Worm (Caenorhabditis elegans): ENCODE results near the gene msp-63.

msp-63 gene

DNA sequence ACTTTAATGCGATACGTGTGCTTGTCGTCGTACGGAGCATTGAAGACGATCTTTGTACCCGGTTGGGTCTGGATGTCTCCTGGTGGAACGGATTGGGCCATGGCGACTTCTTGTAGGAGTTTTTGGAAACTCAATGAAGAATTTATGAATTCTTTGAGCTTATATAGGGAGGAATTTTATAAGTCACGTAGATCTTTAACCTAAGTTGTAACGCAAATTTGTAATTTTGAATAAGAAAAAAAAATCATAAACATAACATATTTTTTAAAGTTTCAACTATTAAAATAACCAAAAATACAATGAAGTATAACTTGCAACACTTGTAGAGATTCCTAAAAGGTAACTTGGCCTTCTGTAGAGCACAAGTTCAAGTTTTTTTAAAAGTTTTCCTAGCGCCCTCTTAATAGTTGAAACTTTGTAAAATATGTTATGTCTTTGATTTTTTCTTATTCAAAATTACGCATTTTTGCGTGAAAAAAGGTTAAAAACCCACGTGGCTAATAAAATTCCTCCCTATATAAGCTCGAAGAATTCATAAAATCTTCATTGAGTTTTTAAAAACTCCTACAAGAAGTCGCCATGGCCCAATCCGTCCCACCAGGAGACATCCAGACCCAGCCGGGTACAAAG is at the start of gene msp-63, which contains the start of gene msp-142:
Gene msp-63 (minus strand): TSS at position 101 of the 630 bp plus-strand sequence.
Gene msp-142 (plus strand): TSS at position 580 of the 630 bp plus-strand sequence.
- TF ChIP-seq W03F9.2 (tag; optimal IDR thresholded peaks at IDR 0.05) (no peak), dao-5 (tag; optimal IDR thresholded peaks at IDR 0.05) (no peak), him-1 (tag; optimal IDR thresholded peaks at IDR 0.05) (no peak)

DNA sequence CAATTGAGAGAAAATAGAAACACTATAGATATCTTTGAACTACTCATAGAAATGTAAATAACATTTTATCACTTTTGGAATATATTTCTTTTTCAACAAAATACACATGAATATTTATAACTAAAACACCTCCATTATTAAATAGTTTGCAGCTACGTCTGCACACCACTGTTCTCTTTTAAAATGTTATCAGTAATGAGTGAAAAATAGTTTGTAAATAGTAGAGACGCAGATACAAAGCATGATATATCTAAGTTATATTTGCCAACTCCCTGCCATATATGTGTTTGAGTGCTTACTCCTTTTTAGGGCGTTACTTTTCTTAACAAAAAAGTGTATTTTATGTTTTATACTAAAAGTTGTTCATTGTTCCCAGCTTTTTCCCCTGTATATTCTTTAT is 48.9 kb upstream of the msp-63 start:
- TF ChIP-seq him-1 (tag; optimal IDR thresholded peaks at IDR 0.05): no peak
- no peak for TF ChIP-seq W03F9.2 (tag; optimal IDR thresholded peaks at IDR 0.05)
- no peak for TF ChIP-seq dao-5 (tag; optimal IDR thresholded peaks at IDR 0.05)

DNA sequence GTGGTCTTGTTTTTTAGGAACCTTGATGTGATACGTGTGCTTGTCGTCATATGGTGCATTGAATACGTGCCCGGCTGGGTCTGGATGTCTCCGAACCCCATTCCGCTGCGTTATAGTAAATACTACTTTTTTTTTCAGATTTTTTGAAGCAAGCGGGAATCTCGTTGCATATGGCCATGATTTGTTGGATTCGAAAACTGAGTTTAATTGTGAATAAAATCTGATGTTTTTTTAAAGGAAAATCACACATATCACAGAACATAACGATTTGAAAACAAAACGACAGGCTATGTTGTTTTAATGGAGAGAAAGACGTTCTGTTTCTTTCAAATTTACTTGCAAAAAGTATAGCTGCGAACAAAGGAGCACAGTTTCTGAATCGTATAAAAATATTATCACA is 48.2 kb upstream of the msp-63 start, which contains the start of the genes ZK1248.17 and H41C03.3:
Gene ZK1248.17 (minus strand): TSS at position 101 of the 400 bp plus-strand sequence.
Gene H41C03.3 (plus strand): TSS at position 337 of the 400 bp plus-strand sequence.
- no peak for TF ChIP-seq him-1 (tag; optimal IDR thresholded peaks at IDR 0.05)
- TF ChIP-seq dao-5 (tag; optimal IDR thresholded peaks at IDR 0.05): no peak
- no peak for TF ChIP-seq W03F9.2 (tag; optimal IDR thresholded peaks at IDR 0.05)

DNA sequence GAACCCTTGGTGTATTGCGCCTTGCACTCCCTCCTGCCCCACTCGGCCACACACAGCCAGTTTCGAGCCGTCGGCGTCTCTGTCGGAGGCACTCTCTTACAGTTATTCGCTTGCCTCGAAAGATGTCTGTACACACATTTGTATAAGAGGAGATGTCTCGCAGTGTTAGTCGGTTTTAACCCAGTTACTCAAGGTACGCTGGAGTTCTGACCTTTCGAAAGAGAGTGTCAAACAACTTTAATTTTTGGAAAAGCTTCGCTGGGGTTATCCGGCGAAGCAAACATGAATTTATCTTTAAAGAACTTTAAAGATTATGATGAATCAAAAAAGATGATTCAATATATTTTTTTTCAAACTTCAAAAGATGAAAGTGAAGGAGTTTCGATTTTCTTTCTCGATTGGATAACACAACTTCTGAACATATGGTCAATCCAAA is 47.5 kb upstream of the msp-63 start:
- TF ChIP-seq him-1 (tag; optimal IDR thresholded peaks at IDR 0.05) (peak; percentile 99), W03F9.2 (tag; optimal IDR thresholded peaks at IDR 0.05) (peak; percentile 97), dao-5 (tag; optimal IDR thresholded peaks at IDR 0.05) (peak; percentile 92)

DNA sequence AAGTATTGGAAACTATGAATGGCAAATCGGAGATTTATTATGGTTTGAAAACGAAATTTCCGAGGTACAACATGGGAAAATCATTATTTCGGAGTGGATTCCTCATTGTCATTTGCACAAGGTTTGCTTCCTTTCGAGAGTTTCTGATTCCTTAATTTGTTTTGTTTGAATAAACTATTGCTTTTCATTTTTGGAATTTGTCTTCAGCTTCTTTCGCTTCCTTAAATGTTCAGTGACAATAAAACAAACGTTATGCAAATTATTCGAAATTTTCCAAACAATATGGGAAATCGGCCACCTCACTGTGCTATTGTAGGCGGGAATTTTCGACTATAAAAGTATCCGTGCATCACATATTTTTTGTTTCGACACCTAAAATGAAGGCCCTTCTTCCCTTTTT is 44.6 kb upstream of the msp-63 start, which contains the start of gene nep-25:
Gene nep-25 (plus strand): TSS at position 375 of the 400 bp plus-strand sequence.
- TF ChIP-seq W03F9.2 (tag; optimal IDR thresholded peaks at IDR 0.05): no peak
- TF ChIP-seq him-1 (tag; optimal IDR thresholded peaks at IDR 0.05): no peak
- no peak for TF ChIP-seq dao-5 (tag; optimal IDR thresholded peaks at IDR 0.05)

DNA sequence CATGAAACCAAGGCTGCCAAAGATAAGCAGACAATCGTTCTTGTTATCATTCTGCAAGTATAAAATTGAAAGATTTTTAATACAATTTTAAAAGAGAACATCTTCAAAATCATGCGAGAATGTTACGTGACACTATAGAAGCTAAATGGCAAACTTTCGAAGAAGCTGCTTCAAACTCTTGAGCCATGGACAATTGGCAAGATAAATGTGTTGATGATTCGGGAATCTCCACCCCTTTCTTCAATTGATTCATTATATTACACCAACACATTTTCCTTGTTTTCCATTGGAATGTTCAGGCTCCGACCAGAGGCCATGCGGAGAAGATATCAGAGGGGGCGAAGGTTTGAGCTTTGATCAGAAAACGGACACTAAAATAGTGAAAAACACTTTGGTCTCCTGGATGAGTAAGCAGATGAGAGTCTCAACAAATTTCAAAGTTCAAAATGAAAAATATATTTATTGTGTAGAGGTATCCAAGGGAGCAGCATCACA is 43.9 kb upstream of the msp-63 start, which contains the start of gene lec-5:
Gene lec-5 (minus strand): TSS at position 51 of the 495 bp plus-strand sequence.
- TF ChIP-seq dao-5 (tag; optimal IDR thresholded peaks at IDR 0.05) (no peak), W03F9.2 (tag; optimal IDR thresholded peaks at IDR 0.05) (no peak), him-1 (tag; optimal IDR thresholded peaks at IDR 0.05) (no peak)

DNA sequence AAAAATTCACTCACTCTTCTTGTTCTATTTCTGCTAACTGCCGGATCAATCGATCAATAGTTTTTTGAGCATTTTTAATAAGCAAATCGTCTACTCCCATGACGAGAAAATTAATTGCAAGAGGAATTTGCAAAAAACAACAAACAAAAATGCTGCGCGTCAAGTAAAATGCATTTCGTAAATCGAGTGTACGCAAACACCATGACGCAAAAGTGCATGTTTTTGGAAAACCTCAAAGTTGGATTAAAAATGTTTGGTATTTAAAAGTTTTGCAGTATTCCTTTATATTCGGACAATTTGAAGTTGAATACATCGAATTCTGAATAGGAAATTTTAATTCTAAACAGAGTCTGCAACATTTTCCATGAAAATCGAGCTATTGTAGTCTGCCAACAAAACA is 42.0 kb upstream of the msp-63 start, which contains the start of gene ZK1248.19:
Gene ZK1248.19 (minus strand): TSS at position 188 of the 400 bp plus-strand sequence.
- TF ChIP-seq dao-5 (tag; optimal IDR thresholded peaks at IDR 0.05): no peak
- TF ChIP-seq W03F9.2 (tag; optimal IDR thresholded peaks at IDR 0.05): peak; percentile 38

DNA sequence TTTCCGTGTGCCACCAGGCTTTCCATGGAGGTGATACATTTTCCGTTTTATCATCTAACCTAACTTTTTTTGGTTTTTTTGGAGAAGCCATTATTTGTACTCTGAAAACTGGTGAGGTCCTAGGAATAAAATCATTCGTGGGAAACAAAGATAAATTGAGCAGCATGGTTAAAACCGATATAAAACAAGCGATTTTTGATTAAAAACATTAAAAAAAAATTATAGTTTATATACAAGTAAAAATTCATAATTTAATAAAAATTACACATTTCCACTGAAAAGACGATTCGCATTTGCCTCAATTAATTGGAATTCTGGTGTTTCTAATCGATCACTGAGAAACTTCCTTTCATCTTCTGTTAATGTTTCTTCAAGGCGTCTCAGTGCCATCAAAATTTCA is 41.2 kb upstream of the msp-63 start, which contains the start of gene ZK1248.15:
Gene ZK1248.15 (minus strand): TSS at position 101 of the 400 bp plus-strand sequence.
- no peak for TF ChIP-seq him-1 (tag; optimal IDR thresholded peaks at IDR 0.05)
- no peak for TF ChIP-seq dao-5 (tag; optimal IDR thresholded peaks at IDR 0.05)
- TF ChIP-seq W03F9.2 (tag; optimal IDR thresholded peaks at IDR 0.05): no peak

DNA sequence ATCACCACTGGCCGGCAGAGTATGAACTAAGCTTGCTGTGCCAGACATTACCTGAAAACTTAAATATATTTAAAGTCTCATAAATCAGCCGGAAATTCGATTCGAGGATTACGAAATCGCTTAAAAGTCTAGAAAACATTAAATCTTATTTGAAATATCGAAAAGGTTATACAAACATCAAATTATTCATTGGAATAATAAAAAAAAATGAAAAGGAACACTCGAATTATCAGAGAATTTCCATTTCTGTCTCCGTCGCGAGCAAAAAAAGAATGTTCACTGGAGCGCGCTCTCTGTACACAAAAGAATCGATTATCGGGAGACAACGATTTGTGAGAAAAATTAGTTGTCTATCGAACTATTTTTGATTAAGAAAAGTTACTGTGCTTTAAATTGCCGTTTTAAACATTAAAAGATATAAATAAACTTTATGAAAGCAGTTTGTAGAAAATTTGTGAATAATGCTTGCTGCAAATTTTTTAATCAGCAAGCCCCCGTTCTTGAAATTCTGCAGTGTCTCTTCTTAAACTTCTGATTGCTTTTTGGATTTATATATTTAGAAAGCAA is 39.0 kb upstream of the msp-63 start, which contains the start of gene fzo-1:
Gene fzo-1 (minus strand): TSS at position 51 of the 567 bp plus-strand sequence.
- TF ChIP-seq W03F9.2 (tag; optimal IDR thresholded peaks at IDR 0.05) (peak; percentile 34), him-1 (tag; optimal IDR thresholded peaks at IDR 0.05) (no peak)

DNA sequence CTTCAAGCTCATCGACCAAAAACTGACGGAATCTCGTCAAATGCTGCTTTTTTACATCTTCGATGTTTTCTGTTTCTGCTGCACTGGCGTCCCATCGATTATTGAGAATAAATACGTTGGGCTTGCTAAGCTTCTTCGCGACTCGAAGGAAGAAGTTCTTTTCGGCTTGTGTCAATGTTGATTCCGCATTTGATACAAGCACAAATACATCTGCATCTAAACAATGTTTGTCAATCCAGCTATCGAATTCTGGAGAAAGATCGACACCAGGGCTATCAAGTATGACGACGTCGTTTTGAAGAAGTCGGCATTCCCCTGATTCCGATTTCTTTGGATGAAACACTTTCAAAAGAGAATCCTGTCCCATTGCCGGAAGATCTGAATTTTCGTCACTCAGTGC is 37.9 kb upstream of the msp-63 start:
- TF ChIP-seq him-1 (tag; optimal IDR thresholded peaks at IDR 0.05) (no peak), W03F9.2 (tag; optimal IDR thresholded peaks at IDR 0.05) (no peak)

DNA sequence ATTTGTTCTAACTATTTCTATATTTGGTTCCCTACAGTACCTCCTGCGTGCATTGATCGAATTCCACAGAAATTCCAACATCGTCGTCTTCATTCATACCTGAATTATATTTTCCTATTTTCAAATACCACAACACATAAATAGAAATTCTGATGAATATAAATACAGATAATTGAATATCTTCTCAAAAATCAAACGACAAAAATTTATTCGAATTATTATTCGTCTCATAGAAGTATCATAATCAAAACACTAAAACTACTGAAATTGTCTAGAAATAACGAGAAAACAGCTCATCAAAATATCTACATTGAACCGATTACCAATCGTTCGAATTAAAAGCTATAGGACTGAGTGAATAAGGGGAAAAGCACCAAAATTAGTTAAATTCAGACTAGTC is 35.9 kb upstream of the msp-63 start, which contains the start of gene gtap-1:
Gene gtap-1 (minus strand): TSS at position 101 of the 400 bp plus-strand sequence.
- TF ChIP-seq him-1 (tag; optimal IDR thresholded peaks at IDR 0.05) (no peak), W03F9.2 (tag; optimal IDR thresholded peaks at IDR 0.05) (no peak), dao-5 (tag; optimal IDR thresholded peaks at IDR 0.05) (no peak)

DNA sequence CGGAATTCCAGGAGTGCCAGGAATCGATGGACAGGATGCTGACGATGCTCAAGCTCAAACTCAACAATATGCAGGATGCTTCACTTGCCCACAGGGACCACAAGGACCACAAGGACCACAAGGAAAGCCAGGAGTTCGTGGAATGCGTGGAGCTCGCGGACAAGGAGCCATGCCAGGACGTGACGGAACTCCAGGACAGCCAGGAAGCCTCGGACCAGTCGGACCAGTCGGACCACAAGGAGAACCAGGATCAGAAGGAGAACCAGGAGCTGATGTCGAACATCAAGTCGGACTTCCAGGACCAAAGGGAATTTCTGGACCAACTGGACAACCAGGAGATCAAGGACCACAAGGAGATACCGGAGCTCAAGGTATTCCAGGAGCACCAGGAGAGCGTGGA is 34.1 kb upstream of the msp-63 start:
- TF ChIP-seq him-1 (tag; optimal IDR thresholded peaks at IDR 0.05): no peak
- no peak for TF ChIP-seq W03F9.2 (tag; optimal IDR thresholded peaks at IDR 0.05)
- TF ChIP-seq dao-5 (tag; optimal IDR thresholded peaks at IDR 0.05): no peak

DNA sequence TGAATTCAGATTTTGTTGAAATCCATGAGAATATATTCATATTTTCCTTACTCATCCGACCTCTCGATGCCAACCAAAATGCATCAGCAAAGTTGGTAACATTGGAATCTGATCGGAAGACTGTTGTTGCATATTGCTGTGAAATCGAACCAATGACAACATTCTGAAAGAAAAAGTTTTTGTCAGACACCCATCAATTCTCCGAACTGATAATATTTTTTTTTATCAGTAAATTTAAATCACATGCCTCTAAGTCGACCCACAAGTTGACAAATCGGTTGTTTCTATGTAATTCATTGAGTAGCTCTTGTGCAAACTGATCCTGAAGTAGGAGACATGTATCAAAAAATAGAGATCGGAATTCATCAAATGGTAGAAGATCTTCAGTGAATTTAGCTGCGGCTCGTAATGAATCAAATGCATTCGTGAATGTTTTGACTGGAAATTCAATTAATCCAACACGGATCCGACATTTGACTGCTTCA is 32.7 kb upstream of the msp-63 start, which contains the start of gene col-74:
Gene col-74 (plus strand): TSS at position 435 of the 485 bp plus-strand sequence.
- TF ChIP-seq W03F9.2 (tag; optimal IDR thresholded peaks at IDR 0.05) (no peak), dao-5 (tag; optimal IDR thresholded peaks at IDR 0.05) (no peak), him-1 (tag; optimal IDR thresholded peaks at IDR 0.05) (no peak)

DNA sequence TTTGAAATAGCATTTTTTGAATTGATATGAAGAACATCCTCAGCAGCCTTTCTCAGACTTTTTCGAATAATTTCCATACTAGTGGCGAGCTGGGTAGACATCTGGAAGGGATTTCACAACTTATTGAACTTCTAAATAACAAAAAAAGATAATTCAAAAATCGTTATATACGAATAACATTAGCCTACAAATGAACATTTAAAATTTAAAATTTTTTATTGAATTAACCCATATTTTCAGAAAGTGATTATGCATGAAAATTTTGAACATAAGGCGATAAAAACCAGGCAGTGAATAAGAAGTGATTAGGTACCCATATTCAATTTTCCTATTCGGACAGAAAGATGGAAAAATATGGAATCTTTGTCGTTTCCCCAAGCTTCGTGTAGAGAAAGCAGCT is 31.2 kb upstream of the msp-63 start, which contains the start of gene ZK1248.11:
Gene ZK1248.11 (minus strand): TSS at position 101 of the 400 bp plus-strand sequence.
- TF ChIP-seq W03F9.2 (tag; optimal IDR thresholded peaks at IDR 0.05) (no peak), him-1 (tag; optimal IDR thresholded peaks at IDR 0.05) (no peak), dao-5 (tag; optimal IDR thresholded peaks at IDR 0.05) (no peak)
